Worm (Caenorhabditis elegans) whole organism, L4 larva: ENCODE data around the gene R13D11.10.

Experiments
- F26F4.8 ChIP-seq: fragments of 200-800 bp; sonication (Bioruptor generic); conservative IDR thresholded peaks from 2 replicates; pipeline ENCODE4 v1.3.6; 2022; ENCODE audit warnings: missing genetic modification characterization, missing compliant biosample characterization
- F37D6.2 ChIP-seq: sonication (generic microtip); optimal IDR thresholded peaks from 2 replicates; lab custom pipeline; 2016; ENCODE audit warnings: mild to moderate bottlenecking, missing genetic modification characterization, missing compliant biosample characterization
- F44E2.7 ChIP-seq: fragments of 200-800 bp; sonication (Bioruptor generic); IDR thresholded peaks from 2 replicates; pipeline ENCODE4 v2.1.2; 2022; ENCODE audit warnings: missing genetic modification characterization, missing compliant biosample characterization
- F49E8.2 ChIP-seq: sonication (generic microtip); optimal IDR thresholded peaks from 2 replicates; lab custom pipeline; 2016; ENCODE audit warnings: missing compliant biosample characterization, mild to moderate bottlenecking, missing genetic modification characterization, borderline replicate concordance
- Y5F2A.4 ChIP-seq: fragments of 200-800 bp; sonication (Bioruptor generic); optimal IDR thresholded peaks from 2 replicates; lab custom pipeline; 2018; ENCODE audit warnings: mild to moderate bottlenecking, missing genetic modification characterization, missing compliant biosample characterization
- ZK546.5 ChIP-seq, 2 experiments: sonication (generic microtip); optimal IDR thresholded peaks; 2 replicates each; lab custom pipeline; 2017; ENCODE audit warnings: missing biosample characterization in 2 of 2, missing genetic modification characterization in 2 of 2
- attf-4 ChIP-seq: sonication (generic microtip); optimal IDR thresholded peaks from 3 replicates; lab custom pipeline; 2017; ENCODE audit warnings: missing biosample characterization, missing genetic modification characterization
- ceh-20 ChIP-seq: fragments of 200-800 bp; sonication (Bioruptor generic); IDR thresholded peaks from 2 replicates; pipeline ENCODE4 v1.3.6; 2022; ENCODE audit warnings: missing genetic modification reagents, missing genetic modification characterization, missing compliant biosample characterization
- cey-2 ChIP-seq: sonication (generic microtip); optimal IDR thresholded peaks from 3 replicates; lab custom pipeline; 2017; ENCODE audit warnings: missing genetic modification characterization, mild to moderate bottlenecking, missing compliant biosample characterization, antibody characterized with exemption, borderline replicate concordance; ENCODE audit not compliant: insufficient read depth
- daf-16 ChIP-seq, 3 experiments: sonication (generic microtip); optimal IDR thresholded peaks; 2 replicates each; lab custom pipeline; 2016 to 2017; ENCODE audit warnings: missing genetic modification characterization in 3 of 3, missing genetic modification reagents in 3 of 3, mild to moderate bottlenecking in 2 of 3, missing compliant biosample characterization in 2 of 3, missing biosample characterization in 1 of 3, moderate library complexity in 1 of 3
- daf-8 ChIP-seq: fragments of 200-800 bp; sonication (Bioruptor generic); IDR thresholded peaks from 2 replicates; pipeline ENCODE4 v1.3.6; 2022; ENCODE audit warnings: missing genetic modification characterization, missing compliant biosample characterization
- hif-1 ChIP-seq, 2 experiments: sonication (generic microtip); optimal IDR thresholded peaks; 2 replicates each; lab custom pipeline; 2016 to 2017; ENCODE audit warnings: missing compliant biosample characterization in 2 of 2, missing genetic modification characterization in 2 of 2, missing genetic modification reagents in 2 of 2, missing genotype in 2 of 2, mild to moderate bottlenecking in 1 of 2
- hlh-30 ChIP-seq: sonication (generic microtip); optimal IDR thresholded peaks from 2 replicates; lab custom pipeline; 2017; ENCODE audit warnings: antibody characterized with exemption, mild to moderate bottlenecking, missing genetic modification characterization, missing compliant biosample characterization; ENCODE audit not compliant: insufficient read depth
- jun-1 ChIP-seq: fragments of 150-350 bp; optimal IDR thresholded peaks from 2 replicates; lab custom pipeline; 2014; ENCODE audit warnings: missing biosample characterization, missing genetic modification reagents, missing genetic modification characterization
- lin-38 ChIP-seq: fragments of 200-800 bp; sonication (Bioruptor generic); IDR thresholded peaks from 2 replicates; pipeline ENCODE4 v1.3.6; 2022; ENCODE audit warnings: missing genetic modification reagents, missing genetic modification characterization, missing compliant biosample characterization
- lin-39 ChIP-seq: fragments of 150-350 bp; optimal IDR thresholded peaks from 2 replicates; lab custom pipeline; 2014; ENCODE audit warnings: missing biosample characterization, missing genetic modification reagents, missing genetic modification characterization
- madf-5 ChIP-seq, 2 experiments: fragments of 200-800 bp; sonication (Bioruptor generic); IDR thresholded peaks; 2 replicates each; pipeline ENCODE4 v1.3.6; 2022; ENCODE audit warnings: missing compliant biosample characterization in 2 of 2, missing genetic modification characterization in 2 of 2
- nhr-25 ChIP-seq: sonication (generic microtip); optimal IDR thresholded peaks from 2 replicates; lab custom pipeline; 2017; ENCODE audit warnings: missing genetic modification characterization, mild to moderate bottlenecking, missing compliant biosample characterization, antibody characterized with exemption, moderate library complexity, borderline replicate concordance; ENCODE audit not compliant: insufficient read depth
- nhr-41 ChIP-seq: fragments of 200-800 bp; sonication (Bioruptor generic); IDR thresholded peaks from 2 replicates; pipeline ENCODE4 v1.3.6; 2022; ENCODE audit warnings: missing genetic modification reagents, missing genetic modification characterization, missing compliant biosample characterization
- nhr-76 ChIP-seq: fragments of 150-350 bp; optimal IDR thresholded peaks from 2 replicates; lab custom pipeline; 2014; ENCODE audit warnings: missing biosample characterization, missing genetic modification characterization
- nhr-77 ChIP-seq: fragments of 150-350 bp; optimal IDR thresholded peaks from 2 replicates; lab custom pipeline; 2014; ENCODE audit warnings: missing biosample characterization, missing genetic modification characterization
- pha-4 ChIP-seq, 2 experiments: fragments of 150-350 bp in 1 of 2; fragments of 200-800 bp in 1 of 2; sonication (Bioruptor generic) in 1 of 2; IDR thresholded peaks in 1 of 2; optimal IDR thresholded peaks in 1 of 2; 2 replicates each; pipeline versions ENCODE4 v1.3.6 to Lab custom; 2014 to 2022; ENCODE audit warnings: missing genetic modification characterization in 2 of 2, missing genetic modification reagents in 2 of 2, missing biosample characterization in 1 of 2, missing compliant biosample characterization in 1 of 2
- pqm-1 ChIP-seq: sonication (generic microtip); optimal IDR thresholded peaks from 2 replicates; lab custom pipeline; 2017; ENCODE audit warnings: missing biosample characterization, missing genetic modification characterization
- rbr-2 ChIP-seq: sonication (generic microtip); optimal IDR thresholded peaks from 2 replicates; lab custom pipeline; 2016; ENCODE audit warnings: missing genotype, missing genetic modification characterization, missing compliant biosample characterization
- sdz-12 ChIP-seq: fragments of 200-800 bp; sonication (Bioruptor generic); optimal IDR thresholded peaks from 2 replicates; lab custom pipeline; 2018; ENCODE audit warnings: mild to moderate bottlenecking, missing genetic modification characterization, missing compliant biosample characterization
- spr-1 ChIP-seq: sonication (generic microtip); optimal IDR thresholded peaks from 2 replicates; lab custom pipeline; 2016; ENCODE audit warnings: mild to moderate bottlenecking, missing genetic modification characterization, missing compliant biosample characterization
- tra-1 ChIP-seq: fragments of 200-800 bp; sonication (Bioruptor generic); IDR thresholded peaks from 2 replicates; pipeline ENCODE4 v1.3.6; 2022; ENCODE audit warnings: missing genetic modification reagents, missing genetic modification characterization, missing compliant biosample characterization
- unc-62 ChIP-seq, 3 experiments: fragments of 150-350 bp in 1 of 3; sonication (generic microtip); optimal IDR thresholded peaks in 2 of 3; peaks in 1 of 3; 1 replicate in 1 of 3; 2 replicates in 2 of 3; lab custom pipeline; 2014 to 2017; ENCODE audit warnings: missing biosample characterization in 3 of 3, missing genetic modification characterization in 3 of 3, missing genetic modification reagents in 3 of 3, missing genotype in 1 of 3
- zag-1 ChIP-seq: fragments of 150-350 bp; optimal IDR thresholded peaks from 2 replicates; lab custom pipeline; 2014; ENCODE audit warnings: missing biosample characterization, missing genetic modification characterization
- zip-2 ChIP-seq: fragments of 150-350 bp; optimal IDR thresholded peaks from 2 replicates; lab custom pipeline; 2014; ENCODE audit warnings: missing biosample characterization, missing genetic modification characterization

R13D11.10 gene

ce11 chrV:773256-773655, 39.7 kb downstream of the R13D11.10 start, which contains the start of gene sti-1 (continued):
- TF ChIP-seq lin-38 (GFP tag; lab: Robert Waterston, UW): peak; percentile 98
- TF ChIP-seq daf-8 (GFP tag; lab: Robert Waterston, UW): no peak
- TF ChIP-seq F26F4.8 (GFP tag; lab: Robert Waterston, UW): no peak
- no peak for TF ChIP-seq nhr-76 (tag; lab: Kevin White, UChicago)
- TF ChIP-seq madf-5 (GFP tag; IDR thresholded peaks at IDR 0.05; lab: Robert Waterston, UW): no peak
- TF ChIP-seq attf-4 (tag; lab: Kevin White, UChicago): no peak
- peak; percentile 95 for TF ChIP-seq nhr-77 (tag; lab: Kevin White, UChicago)
- peak; percentile 69 for TF ChIP-seq nhr-25
- TF ChIP-seq jun-1: peak; percentile 32
- TF ChIP-seq F49E8.2 (tag; lab: Kevin White, UChicago): peak; percentile 26
- no peak for TF ChIP-seq F44E2.7 (GFP tag; lab: Robert Waterston, UW)
- TF ChIP-seq nhr-41 (GFP tag; lab: Robert Waterston, UW): no peak

ce11 chrV:772210-772609, 40.8 kb downstream of the R13D11.10 start:
- peak in 1 of 2 experiments; percentile 91 for TF ChIP-seq unc-62 (GFP tag; optimal IDR thresholded peaks at IDR 0.05 in 1 of 2; lab: Kevin White, UChicago)
- TF ChIP-seq unc-62 (tag; optimal IDR thresholded peaks at IDR 0.05; lab: Kevin White, UChicago): no peak
- TF ChIP-seq tra-1 (GFP tag; lab: Robert Waterston, UW): no peak
- no peak for TF ChIP-seq nhr-25
- no peak for TF ChIP-seq hlh-30 (tag; lab: Kevin White, UChicago)
- TF ChIP-seq F37D6.2 (tag; lab: Kevin White, UChicago): no peak
- TF ChIP-seq lin-39 (tag; lab: Kevin White, UChicago): no peak

- no peak for TF ChIP-seq pqm-1 (tag; lab: Kevin White, UChicago)
- no peak for TF ChIP-seq ceh-20 (GFP tag; lab: Robert Waterston, UW)
- no peak for TF ChIP-seq spr-1 (tag; lab: Kevin White, UChicago)
- TF ChIP-seq zip-2: no peak
- TF ChIP-seq cey-2 (tag; lab: Kevin White, UChicago): no peak
- TF ChIP-seq madf-5 (GFP tag; IDR thresholded peaks at IDR 0.05; lab: Robert Waterston, UW): no peak
- TF ChIP-seq hif-1 (tag; optimal IDR thresholded peaks at IDR 0.05; lab: Kevin White, UChicago): no peak
- no peak for TF ChIP-seq Y5F2A.4
- TF ChIP-seq zag-1 (tag; lab: Kevin White, UChicago): no peak
- no peak for TF ChIP-seq ZK546.5 (tag; optimal IDR thresholded peaks at IDR 0.05; lab: Kevin White, UChicago)
- TF ChIP-seq F37D6.2 (tag; lab: Kevin White, UChicago): no peak
- no peak for TF ChIP-seq pha-4 (GFP tag; IDR thresholded peaks at IDR 0.05; lab: Robert Waterston, UW)
- no peak for TF ChIP-seq pha-4 (tag; optimal IDR thresholded peaks at IDR 0.05; lab: Kevin White, UChicago)
- no peak for TF ChIP-seq daf-16 (GFP tag; optimal IDR thresholded peaks at IDR 0.05; lab: Kevin White, UChicago)
- no peak for TF ChIP-seq daf-16 (tag; optimal IDR thresholded peaks at IDR 0.05; lab: Kevin White, UChicago)
- no peak for TF ChIP-seq rbr-2 (tag; lab: Kevin White, UChicago)
- TF ChIP-seq sdz-12: no peak
Measured at ce11 chrV:764732-765131, 48.3 kb downstream of the R13D11.10 start, which contains the start of gene str-238. TSS of gene str-238 (plus strand) at chrV:765032.
